Worm (Caenorhabditis elegans): ENCODE results near the gene Y38H6C.13.

Gene Y38H6C.13

ce11 chrV:20486549-20486948 lies 41.0 kb upstream of the Y38H6C.13 start:
- TF ChIP-seq hlh-1 (tag; optimal IDR thresholded peaks at IDR 0.05) (peak; percentile 7), unc-120 (tag; optimal IDR thresholded peaks at IDR 0.05; ENCODE audit: poor library complexity, severe bottlenecking) (peak; percentile 7), ces-1 (GFP tag; optimal IDR thresholded peaks at IDR 0.05) (peak; percentile 34), blmp-1 (tag; optimal IDR thresholded peaks at IDR 0.05) (no peak), elt-3 (tag; optimal IDR thresholded peaks at IDR 0.05) (no peak)

ce11 chrV:20489102-20489501 lies 38.5 kb upstream of the Y38H6C.13 start, which contains the start of gene srbc-78:
srbc-78 (minus strand) TSS chrV:20489202.
- TF ChIP-seq flh-1 (GFP tag; optimal IDR thresholded peaks at IDR 0.05) (no peak), mab-5 (tag; optimal IDR thresholded peaks at IDR 0.05) (no peak), unc-120 (tag; optimal IDR thresholded peaks at IDR 0.05; ENCODE audit: poor library complexity, severe bottlenecking) (no peak), mep-1 (tag; optimal IDR thresholded peaks at IDR 0.05) (no peak), hlh-1 (tag; optimal IDR thresholded peaks at IDR 0.05) (no peak), unc-62 (GFP tag; optimal IDR thresholded peaks at IDR 0.05) (no peak), unc-39 (tag; optimal IDR thresholded peaks at IDR 0.05) (no peak), ceh-83 (GFP tag; optimal IDR thresholded peaks at IDR 0.05) (no peak), sptf-1 (tag; optimal IDR thresholded peaks at IDR 0.05) (no peak), lsy-2 (tag; optimal IDR thresholded peaks at IDR 0.05) (no peak), zip-8 (tag; optimal IDR thresholded peaks at IDR 0.05) (no peak)

ce11 chrV:20492385-20492784 lies 35.2 kb upstream of the Y38H6C.13 start, which contains the start of gene srbc-79:
srbc-79 (minus strand) TSS chrV:20492485.
- TF ChIP-seq M03D4.4 (tag; optimal IDR thresholded peaks at IDR 0.05): no peak
- no peak for TF ChIP-seq nhr-28 (tag; optimal IDR thresholded peaks at IDR 0.05)
- TF ChIP-seq mep-1 (tag; optimal IDR thresholded peaks at IDR 0.05): no peak
- no peak for TF ChIP-seq snpc-4 (tag; optimal IDR thresholded peaks at IDR 0.05)
- TF ChIP-seq ceh-83 (GFP tag; optimal IDR thresholded peaks at IDR 0.05): no peak
- no peak for TF ChIP-seq elt-3 (tag; optimal IDR thresholded peaks at IDR 0.05)
- TF ChIP-seq ces-1 (GFP tag; optimal IDR thresholded peaks at IDR 0.05): no peak
- no peak for TF ChIP-seq flh-1 (GFP tag; optimal IDR thresholded peaks at IDR 0.05)
- no peak for TF ChIP-seq unc-62 (GFP tag; optimal IDR thresholded peaks at IDR 0.05)

- peak; percentile 16 for TF ChIP-seq mep-1 (tag; optimal IDR thresholded peaks at IDR 0.05)
- peak; percentile 22 for TF ChIP-seq ces-1 (GFP tag; optimal IDR thresholded peaks at IDR 0.05)
- TF ChIP-seq sptf-1 (tag; optimal IDR thresholded peaks at IDR 0.05): no peak
- TF ChIP-seq lin-13 (tag; optimal IDR thresholded peaks at IDR 0.05): no peak
- no peak for TF ChIP-seq flh-1 (GFP tag; optimal IDR thresholded peaks at IDR 0.05)
- no peak for TF ChIP-seq blmp-1 (tag; optimal IDR thresholded peaks at IDR 0.05)
- no peak for TF ChIP-seq bed-3 (GFP tag; optimal IDR thresholded peaks at IDR 0.05)
- no peak for TF ChIP-seq nhr-76 (tag; optimal IDR thresholded peaks at IDR 0.05)
- TF ChIP-seq cnd-1 (tag; optimal IDR thresholded peaks at IDR 0.05): no peak
- no peak for TF ChIP-seq mls-2 (tag; optimal IDR thresholded peaks at IDR 0.05)
- TF ChIP-seq ztf-11 (tag; optimal IDR thresholded peaks at IDR 0.05): no peak
- TF ChIP-seq nhr-28 (tag; optimal IDR thresholded peaks at IDR 0.05): no peak
- no peak for TF ChIP-seq elt-1 (tag; optimal IDR thresholded peaks at IDR 0.05; ENCODE audit: borderline replicate concordance, insufficient read depth)
Observed at ce11 chrV:20493271-20494231, 34.0 kb upstream of the Y38H6C.13 start, which contains the start of gene B0250.5. B0250.5 (plus strand) TSS chrV:20493924.

- TF ChIP-seq hlh-1 (tag; optimal IDR thresholded peaks at IDR 0.05): no peak
- no peak for TF ChIP-seq sptf-1 (tag; optimal IDR thresholded peaks at IDR 0.05)
- no peak for TF ChIP-seq lin-13 (tag; optimal IDR thresholded peaks at IDR 0.05)
- no peak for TF ChIP-seq lin-32 (GFP tag; optimal IDR thresholded peaks at IDR 0.05)
- TF ChIP-seq ces-1 (GFP tag; optimal IDR thresholded peaks at IDR 0.05): no peak
- TF ChIP-seq snpc-4 (tag; optimal IDR thresholded peaks at IDR 0.05): no peak
- no peak for TF ChIP-seq ceh-43 (GFP tag; optimal IDR thresholded peaks at IDR 0.05)
- TF ChIP-seq ham-2 (GFP tag; optimal IDR thresholded peaks at IDR 0.05): no peak
- no peak for TF ChIP-seq mls-2 (tag; optimal IDR thresholded peaks at IDR 0.05)
- no peak for TF ChIP-seq ceh-39 (tag; optimal IDR thresholded peaks at IDR 0.05)
- TF ChIP-seq ztf-11 (tag; optimal IDR thresholded peaks at IDR 0.05): no peak
- TF ChIP-seq unc-62 (GFP tag; optimal IDR thresholded peaks at IDR 0.05): no peak
- no peak for TF ChIP-seq pha-4 (tag; optimal IDR thresholded peaks at IDR 0.05)
Observed at ce11 chrV:20497537-20497936, 30.1 kb upstream of the Y38H6C.13 start.
